Worm (Caenorhabditis elegans) whole organism, L4 larva: Measurements from ENCODE around the gene srg-17.

Experiments
- D1046.2 ChIP-seq: fragments of 200-800 bp; sonication (Bioruptor generic); IDR thresholded peaks from 2 replicates; pipeline ENCODE4 v1.3.6; 2022; ENCODE audit warnings: missing genetic modification characterization, missing compliant biosample characterization
- F26F4.8 ChIP-seq: fragments of 200-800 bp; sonication (Bioruptor generic); conservative IDR thresholded peaks from 2 replicates; pipeline ENCODE4 v1.3.6; 2022; ENCODE audit warnings: missing genetic modification characterization, missing compliant biosample characterization
- F37D6.2 ChIP-seq: sonication (generic microtip); optimal IDR thresholded peaks from 2 replicates; lab custom pipeline; 2016; ENCODE audit warnings: mild to moderate bottlenecking, missing genetic modification characterization, missing compliant biosample characterization
- F44E2.7 ChIP-seq: fragments of 200-800 bp; sonication (Bioruptor generic); IDR thresholded peaks from 2 replicates; pipeline ENCODE4 v2.1.2; 2022; ENCODE audit warnings: missing genetic modification characterization, missing compliant biosample characterization
- F49E8.2 ChIP-seq: sonication (generic microtip); optimal IDR thresholded peaks from 2 replicates; lab custom pipeline; 2016; ENCODE audit warnings: missing compliant biosample characterization, mild to moderate bottlenecking, missing genetic modification characterization, borderline replicate concordance
- T20F7.1 ChIP-seq: fragments of 200-800 bp; sonication (Bioruptor generic); optimal IDR thresholded peaks from 2 replicates; lab custom pipeline; 2018; ENCODE audit warnings: mild to moderate bottlenecking, missing genetic modification characterization, missing compliant biosample characterization
- Y5F2A.4 ChIP-seq: fragments of 200-800 bp; sonication (Bioruptor generic); optimal IDR thresholded peaks from 2 replicates; lab custom pipeline; 2018; ENCODE audit warnings: mild to moderate bottlenecking, missing genetic modification characterization, missing compliant biosample characterization
- Y75B8A.6 ChIP-seq: fragments of 200-800 bp; sonication (Bioruptor generic); IDR thresholded peaks from 2 replicates; pipeline ENCODE4 v1.3.6; 2022; ENCODE audit warnings: missing genetic modification reagents, missing genetic modification characterization, missing compliant biosample characterization
- aha-1 ChIP-seq: fragments of 150-350 bp; peaks from one replicate; lab custom pipeline; 2014; ENCODE audit warnings: missing biosample characterization, missing genetic modification characterization
- aly-2 ChIP-seq: sonication (generic microtip); optimal IDR thresholded peaks from 2 replicates; lab custom pipeline; 2018; ENCODE audit warnings: missing biosample characterization, missing genetic modification characterization
- attf-4 ChIP-seq: sonication (generic microtip); optimal IDR thresholded peaks from 3 replicates; lab custom pipeline; 2017; ENCODE audit warnings: missing biosample characterization, missing genetic modification characterization
- ceh-20 ChIP-seq: fragments of 200-800 bp; sonication (Bioruptor generic); IDR thresholded peaks from 2 replicates; pipeline ENCODE4 v1.3.6; 2022; ENCODE audit warnings: missing genetic modification reagents, missing genetic modification characterization, missing compliant biosample characterization
- ceh-82 ChIP-seq: sonication (generic microtip); optimal IDR thresholded peaks from 2 replicates; lab custom pipeline; 2017; ENCODE audit warnings: missing biosample characterization, missing genetic modification characterization
- dmd-6 ChIP-seq: fragments of 200-800 bp; sonication (Bioruptor generic); IDR thresholded peaks from 2 replicates; pipeline ENCODE4 v1.3.6; 2022; ENCODE audit warnings: missing genetic modification reagents, missing genetic modification characterization, missing compliant biosample characterization
- dmd-9 ChIP-seq: fragments of 200-800 bp; sonication (Bioruptor generic); IDR thresholded peaks from 2 replicates; pipeline ENCODE4 v1.3.6; 2022; ENCODE audit warnings: missing genetic modification reagents, missing genetic modification characterization, missing compliant biosample characterization
- gei-8 ChIP-seq: fragments of 200-800 bp; sonication (Bioruptor generic); optimal IDR thresholded peaks from 2 replicates; lab custom pipeline; 2018; ENCODE audit warnings: mild to moderate bottlenecking, missing genetic modification characterization, missing compliant biosample characterization
- hlh-11 ChIP-seq: fragments of 200-800 bp; sonication (Bioruptor generic); optimal IDR thresholded peaks from 2 replicates; lab custom pipeline; 2018; ENCODE audit warnings: mild to moderate bottlenecking, missing genetic modification characterization, missing compliant biosample characterization
- lin-1 ChIP-seq: fragments of 200-800 bp; sonication (Bioruptor generic); IDR thresholded peaks from 2 replicates; pipeline ENCODE4 v1.3.6; 2022; ENCODE audit warnings: missing genetic modification reagents, missing genetic modification characterization, missing compliant biosample characterization
- lin-29 ChIP-seq: fragments of 200-800 bp; sonication (Bioruptor generic); IDR thresholded peaks from 2 replicates; pipeline ENCODE4 v1.3.6; 2022; ENCODE audit warnings: missing genetic modification reagents, missing genetic modification characterization, missing compliant biosample characterization
- madf-5 ChIP-seq, 2 experiments: fragments of 200-800 bp; sonication (Bioruptor generic); IDR thresholded peaks; 2 replicates each; pipeline ENCODE4 v1.3.6; 2022; ENCODE audit warnings: missing compliant biosample characterization in 2 of 2, missing genetic modification characterization in 2 of 2
- madf-9 ChIP-seq: fragments of 200-800 bp; sonication (Bioruptor generic); conservative IDR thresholded peaks from 2 replicates; pipeline ENCODE4 v1.3.6; 2022; ENCODE audit warnings: missing genetic modification reagents, missing genetic modification characterization, missing compliant biosample characterization
- mdt-29 ChIP-seq: fragments of 200-800 bp; sonication (Bioruptor generic); IDR thresholded peaks from 2 replicates; pipeline ENCODE4 v1.3.6; 2022; ENCODE audit warnings: missing genetic modification reagents, missing genetic modification characterization, missing compliant biosample characterization
- mes-2 ChIP-seq: sonication (generic microtip); optimal IDR thresholded peaks from 2 replicates; lab custom pipeline; 2016; ENCODE audit warnings: missing genotype, mild to moderate bottlenecking, missing genetic modification characterization, missing compliant biosample characterization; ENCODE audit not compliant: poor library complexity, severe bottlenecking
- nhr-10 ChIP-seq: fragments of 150-350 bp; optimal IDR thresholded peaks from 2 replicates; lab custom pipeline; 2014; ENCODE audit warnings: missing biosample characterization, missing genetic modification characterization
- nhr-28 ChIP-seq: fragments of 150-350 bp; optimal IDR thresholded peaks from 2 replicates; lab custom pipeline; 2014; ENCODE audit warnings: missing biosample characterization, missing genetic modification characterization
- nhr-41 ChIP-seq: fragments of 200-800 bp; sonication (Bioruptor generic); IDR thresholded peaks from 2 replicates; pipeline ENCODE4 v1.3.6; 2022; ENCODE audit warnings: missing genetic modification reagents, missing genetic modification characterization, missing compliant biosample characterization
- nhr-42 ChIP-seq: fragments of 200-800 bp; sonication (Bioruptor generic); IDR thresholded peaks from 2 replicates; pipeline ENCODE4 v1.3.6; 2022; ENCODE audit warnings: missing genetic modification characterization, missing compliant biosample characterization
- set-16 ChIP-seq: fragments of 200-800 bp; sonication (Bioruptor generic); IDR thresholded peaks from 2 replicates; pipeline ENCODE4 v1.3.6; 2022; ENCODE audit warnings: missing genetic modification reagents, missing genetic modification characterization, missing compliant biosample characterization
- unc-130 ChIP-seq: sonication (generic microtip); optimal IDR thresholded peaks from 2 replicates; lab custom pipeline; 2016; ENCODE audit warnings: missing genetic modification reagents, missing genetic modification characterization, missing compliant biosample characterization
- unc-39 ChIP-seq: sonication (generic microtip); optimal IDR thresholded peaks from 2 replicates; lab custom pipeline; 2017; ENCODE audit warnings: missing biosample characterization, missing genetic modification characterization
- unc-62 ChIP-seq, 3 experiments: fragments of 150-350 bp in 1 of 3; sonication (generic microtip); optimal IDR thresholded peaks in 2 of 3; peaks in 1 of 3; 1 replicate in 1 of 3; 2 replicates in 2 of 3; lab custom pipeline; 2014 to 2017; ENCODE audit warnings: missing biosample characterization in 3 of 3, missing genetic modification characterization in 3 of 3, missing genetic modification reagents in 3 of 3, missing genotype in 1 of 3
- vab-7 ChIP-seq: fragments of 200-800 bp; sonication (Bioruptor generic); IDR thresholded peaks from 2 replicates; pipeline ENCODE4 v1.3.6; 2022; ENCODE audit warnings: missing genetic modification reagents, missing genetic modification characterization, missing compliant biosample characterization
- zag-1 ChIP-seq: fragments of 150-350 bp; optimal IDR thresholded peaks from 2 replicates; lab custom pipeline; 2014; ENCODE audit warnings: missing biosample characterization, missing genetic modification characterization
- zfp-3 ChIP-seq: fragments of 200-800 bp; sonication (Bioruptor generic); conservative IDR thresholded peaks from 2 replicates; pipeline ENCODE4 v1.3.6; 2022; ENCODE audit warnings: missing genetic modification reagents, missing genetic modification characterization, missing compliant biosample characterization

The srg-17 gene

DNA sequence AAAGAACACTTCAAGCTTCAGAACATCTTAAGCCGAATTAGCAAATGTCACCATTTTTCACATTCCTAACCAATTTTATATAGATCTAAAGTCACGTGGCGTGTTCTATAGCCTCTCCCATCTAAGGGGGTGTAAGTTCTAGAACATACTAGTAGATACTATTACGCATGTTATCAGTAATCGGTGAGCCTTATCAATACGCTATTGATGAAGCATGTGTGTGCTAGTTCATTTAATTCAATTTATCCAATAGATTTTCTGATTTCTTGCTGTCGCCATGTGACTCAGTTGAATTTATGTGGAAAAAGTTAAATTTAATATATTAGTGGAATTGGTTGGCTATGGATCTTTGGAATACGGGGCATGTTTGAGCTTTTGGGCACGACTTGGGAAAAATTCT lies 33.0 kb downstream of the srg-17 start:
- no peak for TF ChIP-seq set-16 (GFP tag; lab: Robert Waterston, UW)
- TF ChIP-seq aha-1 (tag; lab: Kevin White, UChicago) = peak; percentile 64
- no peak for TF ChIP-seq Y5F2A.4
- no peak for TF ChIP-seq attf-4 (tag; lab: Kevin White, UChicago)
- TF ChIP-seq F37D6.2 = no peak
- TF ChIP-seq nhr-41 = no peak
- TF ChIP-seq unc-130 (GFP tag; lab: Kevin White, UChicago) = no peak

DNA sequence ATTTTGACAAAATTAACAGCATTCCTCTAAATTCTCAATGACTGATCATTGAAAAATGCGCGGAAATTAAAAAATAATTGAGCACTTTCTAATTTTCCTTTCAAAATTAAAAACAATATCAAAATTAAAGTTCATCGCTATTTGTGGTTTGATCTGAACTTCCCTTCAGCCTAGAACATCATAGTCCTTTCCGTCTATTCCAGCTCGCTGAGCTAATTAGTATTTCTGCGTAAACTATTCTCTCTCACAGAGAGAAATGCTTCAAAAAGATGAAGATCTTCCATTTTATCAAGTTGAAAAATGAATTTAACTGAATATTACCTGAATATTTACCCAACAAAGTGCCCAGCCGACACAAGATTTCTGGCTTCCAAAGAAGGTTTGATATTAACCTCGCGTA lies 33.5 kb downstream of the srg-17 start, which contains the start of gene srh-68:
srh-68 (plus strand) TSS at position 301 of the 400 bp plus-strand sequence.
- no peak for TF ChIP-seq F44E2.7 (GFP tag; lab: Robert Waterston, UW)
- no peak for TF ChIP-seq nhr-42 (GFP tag; lab: Robert Waterston, UW)
- TF ChIP-seq ceh-20 (GFP tag; lab: Robert Waterston, UW) = no peak
- no peak for TF ChIP-seq nhr-41
- no peak for TF ChIP-seq lin-29
- no peak for TF ChIP-seq unc-39 (tag; lab: Kevin White, UChicago)
- TF ChIP-seq zag-1 (tag; lab: Kevin White, UChicago) = no peak
- no peak for TF ChIP-seq F26F4.8 (GFP tag; lab: Robert Waterston, UW)
- no peak for TF ChIP-seq Y75B8A.6

DNA sequence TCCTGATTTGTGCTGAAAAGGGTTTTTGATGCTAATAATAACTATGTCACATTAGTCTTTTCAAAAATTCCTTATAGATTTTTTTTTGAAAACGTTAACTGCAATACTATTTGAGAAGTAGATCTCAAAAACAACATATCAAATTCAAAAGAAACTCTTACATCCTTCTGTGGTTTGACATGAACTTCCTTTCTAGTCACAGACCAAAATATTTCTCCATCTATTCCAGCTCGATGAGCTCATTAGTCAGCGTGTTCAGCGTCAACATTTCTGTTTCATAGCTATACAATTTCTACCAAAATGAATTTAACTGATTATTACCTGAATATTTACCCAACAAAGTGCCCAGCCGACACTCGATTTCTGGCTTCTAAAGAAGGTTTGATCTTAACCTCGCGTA lies 35.1 kb downstream of the srg-17 start, which contains the start of gene srh-67:
srh-67 (plus strand) TSS at position 301 of the 400 bp plus-strand sequence.
- TF ChIP-seq dmd-9 (GFP tag; lab: Robert Waterston, UW) = no peak
- TF ChIP-seq ceh-82 = no peak
- TF ChIP-seq mdt-29 (GFP tag; lab: Robert Waterston, UW) = no peak
- TF ChIP-seq F49E8.2 (tag; lab: Kevin White, UChicago) = no peak
- no peak for TF ChIP-seq dmd-6 (GFP tag; lab: Robert Waterston, UW)
- TF ChIP-seq nhr-28 (tag; lab: Kevin White, UChicago) = no peak
- no peak for TF ChIP-seq F26F4.8 (GFP tag; lab: Robert Waterston, UW)

DNA sequence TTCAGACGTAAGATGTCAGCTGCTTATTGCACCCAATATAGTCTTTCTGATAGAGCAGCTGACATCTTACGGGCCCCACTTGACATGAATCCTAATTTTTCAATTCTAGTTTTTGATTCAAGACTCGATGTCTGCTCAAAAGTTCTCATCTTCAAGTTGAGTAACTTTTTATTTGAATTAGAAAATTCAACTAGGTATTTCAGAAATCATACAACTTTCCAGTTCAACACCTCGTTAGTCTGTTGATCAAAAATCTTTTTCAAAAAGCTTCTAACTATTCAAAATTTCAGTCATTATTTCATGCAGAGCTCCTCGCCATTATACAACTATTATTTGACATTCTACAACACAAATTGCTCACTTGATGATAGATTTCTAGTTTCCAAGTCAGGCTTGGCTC lies 38.4 kb downstream of the srg-17 start, which contains the start of gene srh-73:
srh-73 (plus strand) TSS at position 301 of the 400 bp plus-strand sequence.
- TF ChIP-seq vab-7 (GFP tag; lab: Robert Waterston, UW) (no peak), madf-5 (GFP tag; IDR thresholded peaks at IDR 0.05; lab: Robert Waterston, UW) (no peak), gei-8 (GFP tag; lab: Kevin White, UChicago) (no peak), lin-1 (GFP tag; lab: Robert Waterston, UW) (no peak), set-16 (GFP tag; lab: Robert Waterston, UW) (no peak), zfp-3 (GFP tag; lab: Robert Waterston, UW) (no peak), T20F7.1 (GFP tag; lab: Kevin White, UChicago) (no peak), hlh-11 (tag; lab: Kevin White, UChicago) (no peak), D1046.2 (GFP tag; lab: Robert Waterston, UW) (no peak), mes-2 (tag; lab: Kevin White, UChicago) (no peak)

DNA sequence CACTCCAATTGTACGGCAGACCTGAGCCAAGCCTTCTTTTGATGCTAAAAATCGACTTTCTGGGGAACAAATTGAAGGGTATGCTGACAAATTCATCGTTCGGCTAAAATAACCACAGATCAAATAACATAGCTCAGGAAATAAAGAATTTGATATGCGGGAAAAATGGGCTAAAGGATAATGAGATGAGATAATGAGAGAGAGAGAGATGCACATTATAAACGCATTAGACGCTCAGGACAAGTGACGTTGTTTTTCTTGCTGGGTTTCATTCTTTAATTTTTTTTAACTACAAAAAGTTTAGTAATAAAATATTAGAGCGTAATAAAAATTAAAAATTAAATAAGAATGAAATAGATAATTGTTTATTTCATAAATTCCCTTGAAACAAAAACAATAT lies 41.1 kb downstream of the srg-17 start, which contains the start of gene srh-69:
srh-69 (minus strand) TSS at position 101 of the 400 bp plus-strand sequence.
- TF ChIP-seq madf-9 (no peak), dmd-6 (GFP tag; lab: Robert Waterston, UW) (no peak)

DNA sequence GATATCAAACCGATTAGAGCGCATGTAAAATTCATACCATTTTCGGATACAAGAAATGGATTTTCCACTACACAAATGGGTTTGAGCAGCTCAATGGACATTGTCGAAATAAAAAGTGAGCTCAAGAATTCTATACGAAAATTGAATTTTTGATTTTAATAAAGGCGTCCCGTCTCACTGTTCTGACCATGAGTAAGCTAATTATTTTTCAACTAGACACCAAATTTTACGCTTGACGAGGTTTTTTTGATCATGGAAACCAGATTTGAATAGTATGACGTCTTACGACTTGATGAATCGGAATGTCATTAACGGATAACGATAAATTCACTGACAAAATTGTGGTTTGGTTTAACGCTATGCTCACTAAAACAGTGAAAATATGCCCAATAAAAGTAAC lies 42.8 kb downstream of the srg-17 start, which contains the start of gene srh-61:
srh-61 (minus strand) TSS at position 101 of the 400 bp plus-strand sequence.
- peak in 1 of 2 experiments; percentile 49 for TF ChIP-seq unc-62 (GFP tag; optimal IDR thresholded peaks at IDR 0.05 in 1 of 2; lab: Kevin White, UChicago)
- no peak for TF ChIP-seq unc-62 (tag; optimal IDR thresholded peaks at IDR 0.05; lab: Kevin White, UChicago)
- no peak for TF ChIP-seq aly-2 (tag; lab: Kevin White, UChicago)
- no peak for TF ChIP-seq nhr-10 (tag; lab: Kevin White, UChicago)
- TF ChIP-seq, all 104 proteins: peak for 1
